Fruit fly (Drosophila melanogaster): ENCODE results near the gene Ama.
A peak's percentile ranks its signal among the peaks of the same experiment; 100 is the strongest.

Gene Ama

dm6 chr3R:6762188-6762643, at the start of gene Ama (continued):
- TF ChIP-seq Doc3 (GFP tag; IDR thresholded peaks at IDR 0.05; ENCODE audit: partially characterized antibody) (no peak), CG4707 (GFP tag; optimal IDR thresholded peaks at IDR 0.05) (no peak), da (GFP tag; optimal IDR thresholded peaks at IDR 0.05) (no peak), CG11723 (GFP tag; optimal IDR thresholded peaks at IDR 0.05) (no peak), CG14441 (GFP tag; IDR thresholded peaks at IDR 0.05) (no peak), PHDP (tag; optimal IDR thresholded peaks at IDR 0.05) (no peak), Ada2b (GFP tag; IDR thresholded peaks at IDR 0.05) (no peak), maf-S (GFP tag; optimal IDR thresholded peaks at IDR 0.05) (no peak), crol (GFP tag; IDR thresholded peaks at IDR 0.05) (0 out of 2 replicates have a peak, but pooled peaks have one; percentile 18), vnd (GFP tag; IDR thresholded peaks at IDR 0.05; ENCODE audit: partially characterized antibody) (0 out of 3 replicates have a peak, but pooled peaks have one; percentile 24), eve (GFP tag; optimal IDR thresholded peaks at IDR 0.05) (no peak), abd-A (tag; optimal IDR thresholded peaks at IDR 0.05) (peak; percentile 45), CG30020 (tag; optimal IDR thresholded peaks at IDR 0.05) (no peak), Opbp (GFP tag; IDR thresholded peaks at IDR 0.05; ENCODE audit: partially characterized antibody) (no peak), Nf-YC (tag; optimal IDR thresholded peaks at IDR 0.05) (peak; percentile 32), ems (GFP tag; optimal IDR thresholded peaks at IDR 0.05) (no peak), zfh2 (GFP tag; optimal IDR thresholded peaks at IDR 0.05) (no peak), gcm (GFP tag; optimal IDR thresholded peaks at IDR 0.05) (no peak), CG3281 (GFP tag; optimal IDR thresholded peaks at IDR 0.05) (no peak), CoRest (tag; optimal IDR thresholded peaks at IDR 0.05) (no peak), twi (tag; optimal IDR thresholded peaks at IDR 0.05) (peak; percentile 75), CG7372 (GFP tag; IDR thresholded peaks at IDR 0.05) (no peak), kni (GFP tag; optimal IDR thresholded peaks at IDR 0.05) (peak; percentile 14), CG4404 (GFP tag; IDR thresholded peaks at IDR 0.05) (no peak), cg (GFP tag; optimal IDR thresholded peaks at IDR 0.05) (no peak), nerfin-1 (tag; optimal IDR thresholded peaks at IDR 0.05) (peak; percentile 4), unc-4 (GFP tag; IDR thresholded peaks at IDR 0.05; ENCODE audit: partially characterized antibody) (no peak), ewg (GFP tag; optimal IDR thresholded peaks at IDR 0.05) (peak; percentile 91), CG15011 (GFP tag; optimal IDR thresholded peaks at IDR 0.05) (no peak), CG4360 (GFP tag; IDR thresholded peaks at IDR 0.05) (peak; percentile 84), chm (GFP tag; IDR thresholded peaks at IDR 0.05) (no peak), tup (GFP tag; optimal IDR thresholded peaks at IDR 0.05) (no peak), Mrtf (GFP tag; IDR thresholded peaks at IDR 0.05) (no peak), ase (GFP tag; IDR thresholded peaks at IDR 0.05) (no peak)

- TF ChIP-seq her (GFP tag; optimal IDR thresholded peaks at IDR 0.05) (no peak), CHES-1-like (GFP tag; optimal IDR thresholded peaks at IDR 0.05) (no peak), CG17829 (tag; optimal IDR thresholded peaks at IDR 0.05) (peak; percentile 61), CG14710 (tag; optimal IDR thresholded peaks at IDR 0.05) (peak; percentile 63), ken (GFP tag; IDR thresholded peaks at IDR 0.05) (0 out of 3 replicates have a peak, but pooled peaks have one; percentile 31), CG4820 (GFP tag; optimal IDR thresholded peaks at IDR 0.05) (peak; percentile 50), tll (GFP tag; optimal IDR thresholded peaks at IDR 0.05) (peak in 1 of 2 experiments; percentile 94), C15 (GFP tag; IDR thresholded peaks at IDR 0.05) (no peak), CG7839 (tag; optimal IDR thresholded peaks at IDR 0.05) (peak; percentile 47), CG7745 (tag; optimal IDR thresholded peaks at IDR 0.05) (no peak), CG2712 (tag; optimal IDR thresholded peaks at IDR 0.05) (peak; percentile 74), fd96Cb (tag; optimal IDR thresholded peaks at IDR 0.05) (peak; percentile 59), btn (GFP tag; optimal IDR thresholded peaks at IDR 0.05) (peak; percentile 14), Antp (GFP tag; optimal IDR thresholded peaks at IDR 0.05) (peak; percentile 14), CG12391 (tag; optimal IDR thresholded peaks at IDR 0.05) (peak; percentile 48), CG16815 (GFP tag; optimal IDR thresholded peaks at IDR 0.05) (peak; percentile 1), dpn (GFP tag; optimal IDR thresholded peaks at IDR 0.05) (peak in 1 of 2 experiments; percentile 2)
Measured at dm6 chr3R:6723537-6724171, 38.7 kb upstream of the Ama start.

Data from whole organism, embryonic.